Fruit fly (Drosophila melanogaster) whole organism, embryonic: ENCODE data around the gene Antp.

Experiments
- Ada2b ChIP-seq: fragments of 200-800 bp; sonication (Bioruptor generic); IDR thresholded peaks from 2 replicates; pipeline ENCODE4 v1.3.6; 2022; ENCODE audit warnings: missing biosample characterization, missing genetic modification characterization
- CG12299 ChIP-seq: fragments of 200-800 bp; sonication (Bioruptor generic); optimal IDR thresholded peaks from 2 replicates; lab custom pipeline; 2018; ENCODE audit warnings: missing biosample characterization, mild to moderate bottlenecking, missing genetic modification characterization
- CG15514 ChIP-seq: fragments of 200-800 bp; sonication (Bioruptor generic); optimal IDR thresholded peaks from 3 replicates; lab custom pipeline; 2017; ENCODE audit warnings: missing biosample characterization, missing genetic modification characterization, mild to moderate bottlenecking, moderate library complexity, missing genetic modification reagents
- CG18011 ChIP-seq: fragments of 200-800 bp; sonication (Bioruptor generic); optimal IDR thresholded peaks from 2 replicates; lab custom pipeline; 2017; ENCODE audit warnings: missing biosample characterization, missing genetic modification characterization, mild to moderate bottlenecking, moderate library complexity, missing genotype
- CG2129 ChIP-seq: fragments of 200-800 bp; sonication (Bioruptor generic); IDR thresholded peaks from 2 replicates; pipeline ENCODE4 v1.3.6; 2022; ENCODE audit warnings: missing biosample characterization, missing genetic modification characterization; ENCODE audit not compliant: partially characterized antibody
- CG2202 ChIP-seq: fragments of 200-800 bp; sonication (Bioruptor generic); optimal IDR thresholded peaks from 2 replicates; lab custom pipeline; 2018; ENCODE audit warnings: missing biosample characterization, mild to moderate bottlenecking, missing genetic modification characterization
- CG30403 ChIP-seq: fragments of 200-800 bp; sonication (Bioruptor generic); optimal IDR thresholded peaks from 3 replicates; lab custom pipeline; 2016; ENCODE audit warnings: missing biosample characterization, missing genetic modification characterization
- CG3065 ChIP-seq: fragments of 200-800 bp; sonication (Bioruptor generic); optimal IDR thresholded peaks from 2 replicates; lab custom pipeline; 2016; ENCODE audit warnings: missing biosample characterization, missing genetic modification characterization
- CG31388 ChIP-seq: fragments of 200-800 bp; sonication (Bioruptor generic); optimal IDR thresholded peaks from 2 replicates; lab custom pipeline; 2016; ENCODE audit warnings: missing biosample characterization, missing genetic modification characterization
- CG31441 ChIP-seq: fragments of 200-800 bp; sonication (Bioruptor generic); IDR thresholded peaks from 2 replicates; pipeline ENCODE4 v1.3.6; 2022; ENCODE audit warnings: missing biosample characterization, missing genetic modification characterization
- CG33213 ChIP-seq: fragments of 200-800 bp; sonication (Bioruptor generic); optimal IDR thresholded peaks from 3 replicates; lab custom pipeline; 2016; ENCODE audit warnings: missing biosample characterization, missing genetic modification characterization
- CG3838 ChIP-seq: fragments of 200-800 bp; sonication (Bioruptor generic); optimal IDR thresholded peaks from 3 replicates; lab custom pipeline; 2016; ENCODE audit warnings: missing biosample characterization, missing genetic modification characterization
- CG5245 ChIP-seq: fragments of 200-800 bp; sonication (Bioruptor generic); optimal IDR thresholded peaks from 3 replicates; lab custom pipeline; 2016; ENCODE audit warnings: missing biosample characterization, missing genetic modification characterization
- CG6854 ChIP-seq: fragments of 200-800 bp; sonication (Bioruptor generic); optimal IDR thresholded peaks from 3 replicates; lab custom pipeline; 2017; ENCODE audit warnings: missing biosample characterization, mild to moderate bottlenecking, missing genetic modification characterization
- CG8765 ChIP-seq: fragments of 200-800 bp; sonication (Bioruptor generic); IDR thresholded peaks from 2 replicates; pipeline ENCODE4 v1.3.6; 2022; ENCODE audit warnings: missing biosample characterization, missing genetic modification characterization
- CG9437 ChIP-seq: fragments of 200-800 bp; sonication (Bioruptor generic); optimal IDR thresholded peaks from 2 replicates; lab custom pipeline; 2018; ENCODE audit warnings: missing biosample characterization, mild to moderate bottlenecking, missing genetic modification characterization
- CG9609 ChIP-seq: fragments of 200-800 bp; sonication (Bioruptor generic); optimal IDR thresholded peaks from 3 replicates; lab custom pipeline; 2016; ENCODE audit warnings: missing biosample characterization, missing genetic modification characterization
- Doc3 ChIP-seq: fragments of 200-800 bp; sonication (Bioruptor generic); IDR thresholded peaks from 3 replicates; pipeline ENCODE4 v1.3.6; 2022; ENCODE audit warnings: missing biosample characterization, missing genetic modification characterization; ENCODE audit not compliant: partially characterized antibody
- E2f2 ChIP-seq: fragments of 200-800 bp; sonication (Bioruptor generic); IDR thresholded peaks from 2 replicates; pipeline ENCODE4 v1.3.6; 2022; ENCODE audit warnings: missing biosample characterization, missing genetic modification characterization
- ERR ChIP-seq: fragments of 200-800 bp; sonication (Bioruptor generic); optimal IDR thresholded peaks from 2 replicates; lab custom pipeline; 2016; ENCODE audit warnings: missing biosample characterization, missing genetic modification characterization
- Ets65A ChIP-seq: fragments of 200-800 bp; sonication (Bioruptor generic); peaks from one replicate; lab custom pipeline; 2016; ENCODE audit warnings: missing biosample characterization, missing genetic modification characterization
- Ets97D ChIP-seq: fragments of 200-800 bp; sonication (Bioruptor generic); optimal IDR thresholded peaks from 3 replicates; lab custom pipeline; 2016; ENCODE audit warnings: missing biosample characterization, missing genetic modification characterization
- Fer1 ChIP-seq: fragments of 200-800 bp; sonication (Bioruptor generic); optimal IDR thresholded peaks from 2 replicates; lab custom pipeline; 2017; ENCODE audit warnings: missing biosample characterization, mild to moderate bottlenecking, missing genetic modification characterization
- Hand ChIP-seq: fragments of 200-800 bp; sonication (Bioruptor generic); optimal IDR thresholded peaks from 2 replicates; lab custom pipeline; 2017; ENCODE audit warnings: mild to moderate bottlenecking, missing biosample characterization, missing genetic modification reagents, missing genetic modification characterization
- Lim3 ChIP-seq: fragments of 200-800 bp; sonication (Bioruptor generic); IDR thresholded peaks from 2 replicates; pipeline ENCODE4 v1.3.6; 2022; ENCODE audit warnings: missing biosample characterization, missing genetic modification characterization
- MBD-R2 ChIP-seq: fragments of 200-800 bp; sonication (Bioruptor generic); IDR thresholded peaks from 2 replicates; pipeline ENCODE4 v1.3.6; 2022; ENCODE audit warnings: missing biosample characterization, missing genetic modification characterization
- Mad ChIP-seq: fragments of 200-800 bp; sonication (Bioruptor generic); optimal IDR thresholded peaks from 2 replicates; lab custom pipeline; 2016; ENCODE audit warnings: missing biosample characterization, missing genetic modification characterization
- Nf-YB ChIP-seq: fragments of 200-800 bp; sonication (Bioruptor generic); optimal IDR thresholded peaks from 3 replicates; lab custom pipeline; 2019; ENCODE audit warnings: missing biosample characterization, mild to moderate bottlenecking, missing genetic modification characterization, moderate library complexity
- Ptx1 ChIP-seq: fragments of 200-800 bp; sonication (Bioruptor generic); IDR thresholded peaks from 2 replicates; pipeline ENCODE4 v1.3.6; 2022; ENCODE audit warnings: missing biosample characterization, missing genetic modification characterization
- Xbp1 ChIP-seq: fragments of 200-800 bp; sonication (Bioruptor generic); optimal IDR thresholded peaks from 3 replicates; lab custom pipeline; 2016; ENCODE audit warnings: missing biosample characterization, mild to moderate bottlenecking, missing genetic modification characterization
- amos ChIP-seq: fragments of 200-800 bp; sonication (Bioruptor generic); IDR thresholded peaks from 2 replicates; pipeline ENCODE4 v1.3.6; 2022; ENCODE audit warnings: missing biosample characterization, missing genetic modification characterization; ENCODE audit not compliant: partially characterized antibody
- btn ChIP-seq: fragments of 200-800 bp; sonication (Bioruptor generic); optimal IDR thresholded peaks from 2 replicates; lab custom pipeline; 2016; ENCODE audit warnings: missing biosample characterization, missing genetic modification characterization
- chinmo ChIP-seq: fragments of 200-800 bp; sonication (Bioruptor generic); IDR thresholded peaks from 4 replicates; pipeline ENCODE4 v1.3.6; 2022; ENCODE audit warnings: missing biosample characterization, missing genetic modification characterization; ENCODE audit not compliant: partially characterized antibody
- ci ChIP-seq: fragments of 200-800 bp; sonication (Bioruptor generic); IDR thresholded peaks from 3 replicates; pipeline ENCODE4 v1.3.6; 2022; ENCODE audit warnings: missing biosample characterization, missing genetic modification characterization
- da ChIP-seq: fragments of 200-800 bp; sonication (Bioruptor generic); optimal IDR thresholded peaks from 2 replicates; lab custom pipeline; 2016; ENCODE audit warnings: missing biosample characterization, missing genetic modification characterization
- fd96Cb ChIP-seq: fragments of 200-800 bp; sonication (Bioruptor generic); optimal IDR thresholded peaks from 2 replicates; lab custom pipeline; 2018; ENCODE audit warnings: missing biosample characterization, mild to moderate bottlenecking, missing genetic modification characterization, moderate library complexity
- h ChIP-seq: fragments of >200 bp; optimal IDR thresholded peaks from 2 replicates; lab custom pipeline; 2017
- hb ChIP-seq: fragments of 200-800 bp; sonication (Bioruptor generic); IDR thresholded peaks from 3 replicates; pipeline ENCODE4 v1.3.6; 2022; ENCODE audit warnings: missing biosample characterization, missing genetic modification characterization; ENCODE audit not compliant: partially characterized antibody
- inv ChIP-seq: fragments of 200-800 bp; sonication (Bioruptor generic); IDR thresholded peaks from 2 replicates; pipeline ENCODE4 v1.3.6; 2022; ENCODE audit warnings: missing biosample characterization, missing genetic modification characterization; ENCODE audit not compliant: partially characterized antibody
- kay ChIP-seq: fragments of 200-800 bp; sonication (Bioruptor generic); optimal IDR thresholded peaks from 2 replicates; lab custom pipeline; 2016; ENCODE audit warnings: missing biosample characterization, missing genetic modification characterization
- klu ChIP-seq: fragments of 200-800 bp; sonication (Bioruptor generic); IDR thresholded peaks from 2 replicates; pipeline ENCODE4 v1.3.6; 2022; ENCODE audit warnings: missing biosample characterization, missing genetic modification characterization
- odd ChIP-seq: fragments of 200-800 bp; sonication (Bioruptor generic); optimal IDR thresholded peaks from 2 replicates; lab custom pipeline; 2017; ENCODE audit warnings: missing biosample characterization, mild to moderate bottlenecking, missing genetic modification characterization
- pita ChIP-seq: fragments of 200-800 bp; sonication (Bioruptor generic); optimal IDR thresholded peaks from 2 replicates; lab custom pipeline; 2017; ENCODE audit warnings: missing biosample characterization, mild to moderate bottlenecking, missing genetic modification characterization
- psq ChIP-seq: fragments of 200-800 bp; sonication (Bioruptor generic); optimal IDR thresholded peaks from 2 replicates; lab custom pipeline; 2017; ENCODE audit warnings: missing biosample characterization, missing genetic modification characterization
- salm ChIP-seq: fragments of 200-800 bp; sonication (Bioruptor generic); optimal IDR thresholded peaks from 2 replicates; lab custom pipeline; 2018; ENCODE audit warnings: missing biosample characterization, mild to moderate bottlenecking, missing genetic modification characterization
- sima ChIP-seq: fragments of 200-800 bp; sonication (Bioruptor generic); optimal IDR thresholded peaks from 2 replicates; lab custom pipeline; 2016; ENCODE audit warnings: missing biosample characterization, missing genetic modification characterization
- so ChIP-seq: fragments of 200-800 bp; sonication (Bioruptor generic); IDR thresholded peaks from 3 replicates; pipeline ENCODE4 v1.3.6; 2022; ENCODE audit warnings: missing biosample characterization, missing genetic modification characterization
- sr ChIP-seq: fragments of 200-800 bp; sonication (Bioruptor generic); IDR thresholded peaks from 3 replicates; pipeline ENCODE4 v1.3.6; 2022; ENCODE audit warnings: missing biosample characterization, missing genetic modification characterization
- tio ChIP-seq: fragments of 200-800 bp; sonication (Bioruptor generic); optimal IDR thresholded peaks from 2 replicates; lab custom pipeline; 2017; ENCODE audit warnings: missing biosample characterization, missing genetic modification characterization, inconsistent platforms
- wdn ChIP-seq: fragments of 200-800 bp; sonication (Bioruptor generic); IDR thresholded peaks from 2 replicates; pipeline ENCODE4 v1.3.6; 2022; ENCODE audit warnings: missing biosample characterization, missing genetic modification characterization
- yki ChIP-seq: fragments of >200 bp; optimal IDR thresholded peaks from 3 replicates; lab custom pipeline; 2018

The Antp gene

DNA sequence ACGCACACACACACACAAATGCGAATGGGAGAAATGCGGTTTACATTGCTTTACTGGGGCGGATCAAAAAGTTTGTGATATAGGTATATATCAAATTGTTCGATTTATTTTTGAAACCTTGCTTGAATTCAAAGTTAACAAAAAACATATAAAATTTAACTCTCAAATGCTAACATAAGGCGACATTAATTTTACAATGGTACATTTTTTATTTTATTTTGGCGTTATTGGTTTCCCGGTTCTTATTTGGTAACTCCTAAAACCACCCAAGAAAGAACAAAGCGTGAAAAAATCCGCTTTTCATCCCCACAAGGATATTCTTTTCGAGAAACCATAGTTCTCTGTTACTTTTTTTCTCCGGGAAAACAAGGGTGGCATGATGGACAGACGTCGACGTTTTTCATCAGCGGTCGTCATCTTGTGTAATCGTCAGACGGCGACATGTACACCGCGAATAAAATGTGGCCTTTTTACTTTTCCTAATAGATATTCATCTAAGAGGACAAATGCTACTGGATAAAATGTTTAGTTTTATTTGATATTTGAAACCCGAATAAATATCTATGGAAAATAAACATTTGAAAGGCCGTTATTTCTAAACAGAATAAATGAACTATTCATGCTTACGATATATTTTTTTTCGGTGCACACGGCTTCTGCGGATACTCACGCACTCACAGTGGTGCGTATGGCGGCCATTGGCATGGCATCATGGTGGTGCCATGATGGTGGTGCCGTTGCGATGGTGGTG is 117.6 kb downstream of the Antp start (continued):
- TF ChIP-seq Hand (GFP tag; lab: Kevin White, UChicago) = no peak
- TF ChIP-seq CG30403 (GFP tag; lab: Kevin White, UChicago) = peak; percentile 66
- TF ChIP-seq CG3838 (GFP tag; lab: Kevin White, UChicago) = no peak
- TF ChIP-seq CG6854 (GFP tag; lab: Kevin White, UChicago) = no peak
- peak; percentile 7 for TF ChIP-seq CG33213 (GFP tag; lab: Kevin White, UChicago)
- TF ChIP-seq CG15514 (GFP tag; lab: Kevin White, UChicago) = no peak
- peak; percentile 16; the same call in 1 of the 2 replicates for TF ChIP-seq Ada2b (GFP tag; lab: Robert Waterston, UW)
- no peak for TF ChIP-seq hb
- TF ChIP-seq CG9609 = peak; percentile 52
- TF ChIP-seq wdn = no peak
- TF ChIP-seq odd (GFP tag; lab: Kevin White, UChicago) = peak; percentile 51
- no peak for TF ChIP-seq E2f2 (GFP tag; lab: Robert Waterston, UW)
- TF ChIP-seq CG2129 (GFP tag; lab: Robert Waterston, UW) = no peak
- peak; percentile 48 for TF ChIP-seq CG9437 (GFP tag; lab: Kevin White, UChicago)
- peak; percentile 48 for TF ChIP-seq btn (GFP tag; lab: Kevin White, UChicago)
- TF ChIP-seq sr (GFP tag; lab: Robert Waterston, UW) = no peak
- TF ChIP-seq so (GFP tag; lab: Robert Waterston, UW) = no peak; the same call in 2 of the 3 replicates
- no peak for TF ChIP-seq Lim3 (GFP tag; lab: Robert Waterston, UW)
- peak; percentile 90 for TF ChIP-seq Ets65A (GFP tag; lab: Kevin White, UChicago)
- TF ChIP-seq ci (GFP tag; lab: Robert Waterston, UW) = peak; percentile 73
- TF ChIP-seq Xbp1 (GFP tag; lab: Kevin White, UChicago) = peak; percentile 70
- TF ChIP-seq pita = no peak
- TF ChIP-seq CG5245 (GFP tag; lab: Kevin White, UChicago) = peak; percentile 61
- peak; percentile 36 for TF ChIP-seq CG12299 (tag; lab: Kevin White, UChicago)
- no peak for TF ChIP-seq Fer1
- peak; percentile 21 for TF ChIP-seq psq (GFP tag; lab: Kevin White, UChicago)
- TF ChIP-seq da = no peak
- peak; percentile 32 for TF ChIP-seq Mad (GFP tag; lab: Kevin White, UChicago)
- TF ChIP-seq Doc3 (GFP tag; lab: Robert Waterston, UW) = no peak
- TF ChIP-seq sima (GFP tag; lab: Kevin White, UChicago) = peak; percentile 14
- peak; percentile 79 for TF ChIP-seq fd96Cb (tag; lab: Kevin White, UChicago)
- TF ChIP-seq CG31388 (GFP tag; lab: Kevin White, UChicago) = no peak
- no peak for TF ChIP-seq h (lab: Kevin White, UChicago)
- TF ChIP-seq Nf-YB (GFP tag; lab: Kevin White, UChicago) = peak; percentile 81
- no peak for TF ChIP-seq ERR (GFP tag; lab: Kevin White, UChicago)
- no peak for TF ChIP-seq salm
- no peak for TF ChIP-seq CG18011
- TF ChIP-seq CG8765 = peak; percentile 39; the same call in 1 of the 2 replicates
- TF ChIP-seq Ets97D (GFP tag; lab: Kevin White, UChicago) = no peak
- peak; percentile 68 for TF ChIP-seq CG2202 (tag; lab: Kevin White, UChicago)
- no peak for TF ChIP-seq chinmo (GFP tag; lab: Robert Waterston, UW)
- TF ChIP-seq amos (GFP tag; lab: Robert Waterston, UW) = no peak
- no peak for TF ChIP-seq klu (GFP tag; lab: Robert Waterston, UW)
- no peak for TF ChIP-seq yki
- peak; percentile 8 for TF ChIP-seq CG3065 (GFP tag; lab: Kevin White, UChicago)
- TF ChIP-seq inv = no peak
- TF ChIP-seq Ptx1 (GFP tag; lab: Robert Waterston, UW) = no peak; the same call in 1 of the 2 replicates
- peak; percentile 83 for TF ChIP-seq CG31441 (GFP tag; lab: Robert Waterston, UW)
- no peak for TF ChIP-seq kay (GFP tag; lab: Kevin White, UChicago)
- peak; percentile 54 for TF ChIP-seq tio (GFP tag; lab: Kevin White, UChicago)
- TF ChIP-seq MBD-R2 (GFP tag; lab: Robert Waterston, UW) = no peak
